Worm (Caenorhabditis elegans) whole organism, L4/young adult: Measurements from ENCODE around the gene itsn-1.

ENCODE experiments used
- W03F9.2 ChIP-seq: fragments of 150-350 bp; optimal IDR thresholded peaks from 2 replicates; lab custom pipeline; 2014; ENCODE audit warnings: missing biosample characterization, missing genetic modification characterization
- dao-5 ChIP-seq: sonication (generic microtip); optimal IDR thresholded peaks from 2 replicates; lab custom pipeline; 2016; ENCODE audit warnings: missing genotype, missing genetic modification characterization, moderate library complexity, missing compliant biosample characterization
- him-1 ChIP-seq: sonication (generic microtip); optimal IDR thresholded peaks from 2 replicates; lab custom pipeline; 2016; ENCODE audit warnings: missing genotype, missing genetic modification reagents, missing genetic modification characterization, missing compliant biosample characterization

Gene itsn-1

ce11 chrIV:17103116-17103515 is 16.4 kb upstream of the itsn-1 start:
- no peak for TF ChIP-seq him-1
- TF ChIP-seq dao-5 (tag; lab: Kevin White, UChicago): no peak
- TF ChIP-seq W03F9.2 (tag; lab: Kevin White, UChicago): no peak

ce11 chrIV:17103615-17104014 is 15.9 kb upstream of the itsn-1 start, which contains the start of gene Y116A8C.30:
Y116A8C.30 (minus strand) TSS chrIV:17103715.
- TF ChIP-seq dao-5 (tag; lab: Kevin White, UChicago) (no peak), W03F9.2 (tag; lab: Kevin White, UChicago) (no peak), him-1 (no peak)

ce11 chrIV:17104157-17104872 is 15.2 kb upstream of the itsn-1 start:
- TF ChIP-seq him-1 (no peak), W03F9.2 (tag; lab: Kevin White, UChicago) (no peak), dao-5 (tag; lab: Kevin White, UChicago) (no peak)

ce11 chrIV:17105578-17105977 is 13.9 kb upstream of the itsn-1 start:
- TF ChIP-seq him-1 (no peak), W03F9.2 (tag; lab: Kevin White, UChicago) (no peak), dao-5 (tag; lab: Kevin White, UChicago) (no peak)

ce11 chrIV:17108200-17108599 is 11.3 kb upstream of the itsn-1 start:
- TF ChIP-seq him-1 (no peak), W03F9.2 (tag; lab: Kevin White, UChicago) (no peak), dao-5 (tag; lab: Kevin White, UChicago) (no peak)

ce11 chrIV:17108805-17109204 is 10.7 kb upstream of the itsn-1 start:
- TF ChIP-seq him-1: no peak
- no peak for TF ChIP-seq W03F9.2 (tag; lab: Kevin White, UChicago)
- TF ChIP-seq dao-5 (tag; lab: Kevin White, UChicago): no peak

- no peak for TF ChIP-seq dao-5 (tag; lab: Kevin White, UChicago)
- TF ChIP-seq him-1: no peak
- TF ChIP-seq W03F9.2 (tag; lab: Kevin White, UChicago): no peak
These were observed 10.0 kb upstream of the itsn-1 start for ce11 chrIV:17109436-17109835.

- no peak for TF ChIP-seq W03F9.2 (tag; lab: Kevin White, UChicago)
- TF ChIP-seq him-1: no peak
- no peak for TF ChIP-seq dao-5 (tag; lab: Kevin White, UChicago)
These were observed 8.6 kb upstream of the itsn-1 start, which contains the start of gene sfa-1 for ce11 chrIV:17110882-17111281. sfa-1 (minus strand) TSS chrIV:17110982.

ce11 chrIV:17111813-17112212 is 7.7 kb upstream of the itsn-1 start, which contains the start of gene Y116A8C.33:
Y116A8C.33 (plus strand) TSS chrIV:17112113.
- TF ChIP-seq dao-5 (tag; lab: Kevin White, UChicago): no peak
- no peak for TF ChIP-seq him-1
- no peak for TF ChIP-seq W03F9.2 (tag; lab: Kevin White, UChicago)

- TF ChIP-seq him-1 (no peak), W03F9.2 (tag; lab: Kevin White, UChicago) (no peak), dao-5 (tag; lab: Kevin White, UChicago) (no peak)
These were observed 3.1 kb upstream of the itsn-1 start, which contains the start of gene cyn-13 for ce11 chrIV:17116345-17116744. cyn-13 (minus strand) TSS chrIV:17116657.

- no peak for TF ChIP-seq him-1
- no peak for TF ChIP-seq W03F9.2 (tag; lab: Kevin White, UChicago)
- no peak for TF ChIP-seq dao-5 (tag; lab: Kevin White, UChicago)
These were observed 2.7 kb upstream of the itsn-1 start for ce11 chrIV:17116821-17117220.

ce11 chrIV:17118585-17118984 is 897 bp upstream of the itsn-1 start, which contains the start of gene uaf-2:
uaf-2 (minus strand) TSS chrIV:17118767.
- peak; percentile 30 for TF ChIP-seq W03F9.2 (tag; lab: Kevin White, UChicago)
- no peak for TF ChIP-seq him-1
- TF ChIP-seq dao-5 (tag; lab: Kevin White, UChicago): no peak

- no peak for TF ChIP-seq dao-5 (tag; lab: Kevin White, UChicago)
- TF ChIP-seq him-1: no peak
- TF ChIP-seq W03F9.2 (tag; lab: Kevin White, UChicago): no peak
These were observed 1.7 kb downstream of the itsn-1 start for ce11 chrIV:17121058-17121773.

ce11 chrIV:17125967-17126366 is 6.5 kb downstream of the itsn-1 start:
- TF ChIP-seq him-1 (no peak), W03F9.2 (tag; lab: Kevin White, UChicago) (no peak), dao-5 (tag; lab: Kevin White, UChicago) (no peak)
